Worm (Caenorhabditis elegans): ENCODE results near the gene eor-2.
A peak's percentile ranks its signal among the peaks of the same experiment; 100 is the strongest.

eor-2 gene

DNA sequence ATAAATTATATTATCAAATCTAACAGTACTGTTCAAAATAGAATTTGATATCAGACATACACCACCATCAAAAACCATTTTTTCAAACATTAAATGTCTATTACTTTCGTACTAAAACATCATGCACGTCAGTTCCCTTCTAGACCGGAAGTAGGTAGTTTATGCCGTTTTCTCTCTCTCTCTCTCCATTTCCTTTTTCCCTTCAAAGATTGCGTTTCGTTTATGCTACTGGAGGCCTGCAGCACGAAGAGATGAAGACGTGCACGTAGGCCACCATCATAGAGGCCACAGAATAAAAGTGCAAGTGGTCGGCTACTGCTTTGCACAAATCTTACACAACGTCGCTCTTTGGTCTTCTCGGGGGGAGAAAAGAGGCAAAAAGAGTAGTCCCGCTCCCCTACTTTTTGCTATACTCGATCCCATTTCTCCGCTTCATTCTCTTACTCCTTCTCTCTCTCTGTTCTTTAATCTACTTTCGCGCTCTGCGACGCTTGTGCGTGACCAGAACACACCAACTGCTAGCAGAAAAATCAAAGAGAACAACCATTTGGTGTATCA, 41.3 kb upstream of the eor-2 start:
- TF ChIP-seq M03D4.4 (tag; optimal IDR thresholded peaks at IDR 0.05) (peak; percentile 38), ces-1 (GFP tag; optimal IDR thresholded peaks at IDR 0.05) (peak; percentile 64), lsy-2 (tag; optimal IDR thresholded peaks at IDR 0.05) (peak; percentile 1), cnd-1 (tag; optimal IDR thresholded peaks at IDR 0.05) (no peak), zip-8 (tag; optimal IDR thresholded peaks at IDR 0.05) (no peak), unc-62 (GFP tag; optimal IDR thresholded peaks at IDR 0.05) (peak; percentile 11), unc-120 (tag; optimal IDR thresholded peaks at IDR 0.05; ENCODE audit: poor library complexity, severe bottlenecking) (peak; percentile 59), drap-1 (GFP tag; optimal IDR thresholded peaks at IDR 0.05) (peak; percentile 9), hlh-1 (tag; optimal IDR thresholded peaks at IDR 0.05) (peak; percentile 80), nhr-237 (tag; optimal IDR thresholded peaks at IDR 0.05) (peak; percentile 5)

ce11 chrX:14562286-14563086, 40.3 kb upstream of the eor-2 start:
- TF ChIP-seq unc-62 (GFP tag; optimal IDR thresholded peaks at IDR 0.05) (peak; percentile 53), M03D4.4 (tag; optimal IDR thresholded peaks at IDR 0.05) (no peak), hlh-1 (tag; optimal IDR thresholded peaks at IDR 0.05) (peak; percentile 48), elt-1 (tag; optimal IDR thresholded peaks at IDR 0.05; ENCODE audit: borderline replicate concordance, insufficient read depth) (peak; percentile 87), drap-1 (GFP tag; optimal IDR thresholded peaks at IDR 0.05) (no peak), mab-5 (tag; optimal IDR thresholded peaks at IDR 0.05) (no peak)

DNA sequence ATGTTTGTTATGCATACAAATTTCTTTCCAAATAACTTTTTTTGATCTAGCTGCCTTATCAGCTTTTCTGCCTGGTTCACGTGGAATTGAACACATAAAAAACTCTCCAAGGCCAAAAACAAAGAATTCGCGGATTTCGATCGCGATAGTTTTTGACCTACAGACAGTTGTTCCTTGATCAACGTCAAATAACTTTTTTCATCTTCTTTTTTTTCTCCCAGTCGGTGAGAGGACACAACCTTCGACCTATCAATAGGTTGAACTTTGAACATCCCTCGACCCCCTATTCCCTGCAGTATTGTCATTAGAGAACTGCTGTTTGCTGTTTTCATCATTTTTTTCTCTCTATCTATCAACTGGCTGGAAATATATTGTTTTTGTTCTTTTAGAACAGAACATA, 39.0 kb upstream of the eor-2 start:
- TF ChIP-seq unc-39 (tag; optimal IDR thresholded peaks at IDR 0.05) = no peak
- TF ChIP-seq flh-1 (GFP tag; optimal IDR thresholded peaks at IDR 0.05) = no peak
- TF ChIP-seq nhr-28 (tag; optimal IDR thresholded peaks at IDR 0.05) = no peak
- no peak for TF ChIP-seq sptf-1 (tag; optimal IDR thresholded peaks at IDR 0.05)
- no peak for TF ChIP-seq ces-1 (GFP tag; optimal IDR thresholded peaks at IDR 0.05)
- no peak for TF ChIP-seq sem-2 (GFP tag; optimal IDR thresholded peaks at IDR 0.05)
- no peak for TF ChIP-seq ham-2 (GFP tag; optimal IDR thresholded peaks at IDR 0.05)
- TF ChIP-seq nhr-76 (tag; optimal IDR thresholded peaks at IDR 0.05) = no peak
- TF ChIP-seq snpc-4 (tag; optimal IDR thresholded peaks at IDR 0.05) = no peak
- no peak for TF ChIP-seq tbx-8 (GFP tag; optimal IDR thresholded peaks at IDR 0.05)
- TF ChIP-seq elt-3 (tag; optimal IDR thresholded peaks at IDR 0.05) = no peak
- no peak for TF ChIP-seq nhr-237 (tag; optimal IDR thresholded peaks at IDR 0.05)

ce11 chrX:14565245-14565644, 37.6 kb upstream of the eor-2 start:
- no peak for TF ChIP-seq mep-1 (tag; optimal IDR thresholded peaks at IDR 0.05)

ce11 chrX:14566047-14566446, 36.8 kb upstream of the eor-2 start:
- TF ChIP-seq unc-120 (tag; optimal IDR thresholded peaks at IDR 0.05; ENCODE audit: poor library complexity, severe bottlenecking) (peak; percentile 24), ceh-83 (GFP tag; optimal IDR thresholded peaks at IDR 0.05) (no peak), unc-62 (GFP tag; optimal IDR thresholded peaks at IDR 0.05) (peak; percentile 45), hlh-1 (tag; optimal IDR thresholded peaks at IDR 0.05) (peak; percentile 95)

- no peak for TF ChIP-seq cnd-1 (tag; optimal IDR thresholded peaks at IDR 0.05)
- no peak for TF ChIP-seq pha-4 (tag; optimal IDR thresholded peaks at IDR 0.05)
- no peak for TF ChIP-seq sptf-1 (tag; optimal IDR thresholded peaks at IDR 0.05)
- no peak for TF ChIP-seq ces-1 (GFP tag; optimal IDR thresholded peaks at IDR 0.05)
- no peak for TF ChIP-seq lin-32 (GFP tag; optimal IDR thresholded peaks at IDR 0.05)
- no peak for TF ChIP-seq elt-3 (tag; optimal IDR thresholded peaks at IDR 0.05)
- no peak for TF ChIP-seq unc-62 (GFP tag; optimal IDR thresholded peaks at IDR 0.05)
- TF ChIP-seq elt-1 (tag; optimal IDR thresholded peaks at IDR 0.05; ENCODE audit: borderline replicate concordance, insufficient read depth) = no peak
- no peak for TF ChIP-seq snpc-4 (tag; optimal IDR thresholded peaks at IDR 0.05)
- no peak for TF ChIP-seq nhr-12 (tag; optimal IDR thresholded peaks at IDR 0.05)
- no peak for TF ChIP-seq ceh-43 (GFP tag; optimal IDR thresholded peaks at IDR 0.05)
Measured at ce11 chrX:14568258-14568763, 34.5 kb upstream of the eor-2 start.
